Fruit fly (Drosophila melanogaster) whole organism, wandering third instar larva: ENCODE measurements around the gene Mvl.

Source experiments
- Abd-B ChIP-seq: fragments of >200 bp; optimal IDR thresholded peaks from 2 replicates; lab custom pipeline; 2017; ENCODE audit warnings: missing biosample characterization, missing genetic modification characterization
- CG32264 ChIP-seq: fragments of 200-800 bp; sonication (Bioruptor generic); optimal IDR thresholded peaks from 2 replicates; lab custom pipeline; 2016; ENCODE audit warnings: missing biosample characterization, missing genetic modification characterization
- CG9705 ChIP-seq: fragments of 200-800 bp; sonication (Bioruptor generic); optimal IDR thresholded peaks from 2 replicates; lab custom pipeline; 2018; ENCODE audit warnings: missing biosample characterization, mild to moderate bottlenecking, missing genetic modification characterization
- CrebA ChIP-seq: fragments of 200-800 bp; sonication (Bioruptor generic); optimal IDR thresholded peaks from 2 replicates; lab custom pipeline; 2016; ENCODE audit warnings: missing biosample characterization, mild to moderate bottlenecking, missing genetic modification characterization, borderline replicate concordance
- Dfd ChIP-seq: fragments of >200 bp; optimal IDR thresholded peaks from 2 replicates; lab custom pipeline; 2017; ENCODE audit warnings: missing biosample characterization, missing genetic modification characterization
- Dif ChIP-seq: fragments of 200-275, 200-300 bp; sonication (Bioruptor generic); optimal IDR thresholded peaks from 2 replicates; lab custom pipeline; 2018; ENCODE audit warnings: missing biosample characterization, missing genetic modification characterization; ENCODE audit not compliant: partially characterized antibody
- GATAd ChIP-seq: sonication (Bioruptor generic); optimal IDR thresholded peaks from 2 replicates; lab custom pipeline; 2016; ENCODE audit warnings: missing biosample characterization, missing genetic modification characterization
- HLH106 ChIP-seq: fragments of 200-800 bp; optimal IDR thresholded peaks from 3 replicates; lab custom pipeline; 2019; ENCODE audit warnings: missing biosample characterization, mild to moderate bottlenecking, missing genetic modification characterization, moderate library complexity
- Hr78 ChIP-seq: fragments of >200 bp; optimal IDR thresholded peaks from 2 replicates; lab custom pipeline; 2017; ENCODE audit warnings: missing biosample characterization, missing genetic modification characterization
- Jra ChIP-seq: sonication (Bioruptor generic); optimal IDR thresholded peaks from 2 replicates; lab custom pipeline; 2016; ENCODE audit warnings: missing biosample characterization, missing genetic modification characterization
- Mio ChIP-seq: sonication (Bioruptor generic); optimal IDR thresholded peaks from 2 replicates; lab custom pipeline; 2016; ENCODE audit warnings: missing biosample characterization, missing genetic modification characterization
- Myc ChIP-seq: fragments of >200 bp; optimal IDR thresholded peaks from 2 replicates; lab custom pipeline; 2017
- N ChIP-seq: fragments of >200 bp; optimal IDR thresholded peaks from 2 replicates; lab custom pipeline; 2018; ENCODE audit warnings: missing biosample characterization, missing external identifiers, missing genetic modification characterization
- Rel ChIP-seq, 2 experiments: fragments of 200-800 bp; sonication (Bioruptor generic) in 1 of 2; optimal IDR thresholded peaks; 2 replicates in 1 of 2; 3 replicates in 1 of 2; lab custom pipeline; 2016 to 2019; ENCODE audit warnings: mild to moderate bottlenecking in 2 of 2, missing biosample characterization in 2 of 2, missing genetic modification characterization in 2 of 2, moderate library complexity in 1 of 2
- Sp1 ChIP-seq: fragments of 200-800 bp; sonication (Bioruptor generic); optimal IDR thresholded peaks from 3 replicates; lab custom pipeline; 2019; ENCODE audit warnings: missing biosample characterization, mild to moderate bottlenecking, missing genetic modification characterization, moderate library complexity
- Vsx2 ChIP-seq: fragments of 200-300, 225-300 bp; sonication (Bioruptor generic); optimal IDR thresholded peaks from 2 replicates; lab custom pipeline; 2018; ENCODE audit warnings: missing biosample characterization, missing genetic modification characterization; ENCODE audit not compliant: partially characterized antibody
- br ChIP-seq: fragments of 200-800 bp; sonication (Bioruptor generic); optimal IDR thresholded peaks from 2 replicates; lab custom pipeline; 2016; ENCODE audit warnings: missing biosample characterization, missing genetic modification characterization
- brk ChIP-seq: fragments of 200-800 bp; sonication (Bioruptor generic); optimal IDR thresholded peaks from 2 replicates; lab custom pipeline; 2016; ENCODE audit warnings: missing biosample characterization, mild to moderate bottlenecking, missing genetic modification characterization
- dl ChIP-seq, 2 experiments: fragments of 175-275, 200-275 bp in 1 of 2; fragments of 200-275 bp in 1 of 2; sonication (Bioruptor generic); optimal IDR thresholded peaks; lab custom pipeline; 2018; ENCODE audit warnings: mild to moderate bottlenecking in 2 of 2, missing biosample characterization in 2 of 2, missing genetic modification characterization in 2 of 2, moderate library complexity in 2 of 2; ENCODE audit not compliant: partially characterized antibody in 2 of 2, insufficient read depth in 1 of 2
- dmrt93B ChIP-seq: fragments of 200-800 bp; sonication (Bioruptor generic); optimal IDR thresholded peaks from 2 replicates; lab custom pipeline; 2018; ENCODE audit warnings: missing biosample characterization, mild to moderate bottlenecking, missing genetic modification characterization
- dsf ChIP-seq: sonication (Bioruptor generic); optimal IDR thresholded peaks from 2 replicates; lab custom pipeline; 2016; ENCODE audit warnings: missing biosample characterization, missing genetic modification characterization, borderline replicate concordance
- ey ChIP-seq: fragments of 200-800 bp; sonication (Bioruptor generic); optimal IDR thresholded peaks from 2 replicates; lab custom pipeline; 2016; ENCODE audit warnings: missing biosample characterization, missing genetic modification characterization
- foxo ChIP-seq, 2 experiments: fragments of 200-800 bp; sonication (Bioruptor generic); optimal IDR thresholded peaks; 2 replicates in 1 of 2; 3 replicates in 1 of 2; lab custom pipeline; 2016 to 2017; ENCODE audit warnings: missing biosample characterization in 2 of 2, missing genetic modification characterization in 2 of 2
- fru ChIP-seq: fragments of 200-800 bp; sonication (Bioruptor generic); optimal IDR thresholded peaks from 3 replicates; lab custom pipeline; 2016; ENCODE audit warnings: missing biosample characterization, mild to moderate bottlenecking, missing genetic modification characterization
- h ChIP-seq: fragments of 200-800 bp; sonication (Bioruptor generic); optimal IDR thresholded peaks from 3 replicates; lab custom pipeline; 2016; ENCODE audit warnings: missing biosample characterization, mild to moderate bottlenecking, missing genetic modification characterization
- lola ChIP-seq: fragments of >200 bp; optimal IDR thresholded peaks from 2 replicates; lab custom pipeline; 2017; ENCODE audit warnings: missing biosample characterization, missing genetic modification characterization
- psq ChIP-seq: fragments of 200-800 bp; sonication (Bioruptor generic); optimal IDR thresholded peaks from 3 replicates; lab custom pipeline; 2017; ENCODE audit warnings: missing biosample characterization, mild to moderate bottlenecking, missing genetic modification characterization, moderate library complexity
- rgr ChIP-seq: fragments of 200-800 bp; sonication (Bioruptor generic); optimal IDR thresholded peaks from 3 replicates; lab custom pipeline; 2016; ENCODE audit warnings: missing biosample characterization, mild to moderate bottlenecking, missing genetic modification characterization
- sage ChIP-seq: fragments of 200-800 bp; sonication (Bioruptor generic); optimal IDR thresholded peaks from 2 replicates; lab custom pipeline; 2016; ENCODE audit warnings: missing biosample characterization, mild to moderate bottlenecking, missing genetic modification characterization
- sv ChIP-seq: fragments of 200-800 bp; sonication (Bioruptor generic); optimal IDR thresholded peaks from 3 replicates; lab custom pipeline; 2016; ENCODE audit warnings: missing biosample characterization, missing genetic modification characterization
- tai ChIP-seq: sonication (Bioruptor generic); optimal IDR thresholded peaks from 2 replicates; lab custom pipeline; 2016; ENCODE audit warnings: missing biosample characterization, missing genetic modification characterization
- usp ChIP-seq: fragments of >200 bp; optimal IDR thresholded peaks from 2 replicates; lab custom pipeline; 2017; ENCODE audit warnings: missing biosample characterization, missing genetic modification characterization
- woc ChIP-seq: sonication (Bioruptor generic); optimal IDR thresholded peaks from 2 replicates; lab custom pipeline; 2016; ENCODE audit warnings: missing biosample characterization, mild to moderate bottlenecking, missing genetic modification characterization

Mvl gene

DNA sequence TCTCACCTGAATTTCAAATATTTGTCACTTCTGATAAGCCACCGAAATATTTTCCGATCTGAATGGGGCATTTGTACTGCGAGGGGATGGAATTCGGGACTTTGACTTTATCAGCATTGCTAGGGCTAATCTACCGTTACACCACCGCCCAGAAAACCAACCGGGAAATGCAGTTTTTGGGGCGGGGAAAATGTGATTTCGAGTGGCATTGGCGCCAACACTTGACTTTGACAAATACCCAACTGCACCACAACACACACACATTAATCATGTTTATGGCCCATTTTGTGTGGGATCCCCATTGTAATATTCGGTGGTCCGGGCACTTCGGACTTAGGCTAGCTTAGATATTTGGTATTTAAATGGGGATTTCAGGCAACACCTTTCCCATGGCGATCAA is 18.4 kb upstream of the Mvl start:
- no peak for TF ChIP-seq lola (GFP tag; lab: Kevin White, UChicago)
- TF ChIP-seq GATAd (GFP tag; lab: Kevin White, UChicago), result no peak
- no peak for TF ChIP-seq fru (GFP tag; lab: Kevin White, UChicago)
- no peak for TF ChIP-seq Vsx2 (GFP tag; lab: Kevin White, UChicago)
- no peak for TF ChIP-seq Dif (GFP tag; lab: Kevin White, UChicago)
- TF ChIP-seq Myc (lab: Kevin White, UChicago), result no peak
- no peak for TF ChIP-seq usp (GFP tag; lab: Kevin White, UChicago)
- TF ChIP-seq CrebA (GFP tag; lab: Kevin White, UChicago), result no peak
- TF ChIP-seq Sp1, result no peak

DNA sequence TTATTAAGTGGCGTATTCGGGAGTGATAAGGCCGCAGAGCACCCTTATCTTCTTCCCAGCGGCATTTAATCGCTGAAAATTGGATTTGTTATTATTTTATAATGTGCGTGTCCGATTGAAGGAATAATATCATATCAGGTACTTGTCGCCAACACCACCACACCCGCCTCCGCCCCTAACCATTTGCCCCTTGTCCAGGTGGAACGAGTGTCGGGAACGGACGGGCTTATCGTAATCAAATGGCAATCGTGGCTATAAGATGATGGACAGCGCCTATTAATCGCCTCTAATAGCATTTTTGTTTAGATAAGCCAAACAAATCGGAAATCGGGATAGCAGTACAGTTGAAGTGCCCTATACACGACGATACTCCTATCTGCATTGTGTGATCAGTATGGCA is 17.6 kb upstream of the Mvl start:
- peak; percentile 34 for TF ChIP-seq h
- TF ChIP-seq sage, result no peak
- TF ChIP-seq br (GFP tag; lab: Kevin White, UChicago), result peak; percentile 17

DNA sequence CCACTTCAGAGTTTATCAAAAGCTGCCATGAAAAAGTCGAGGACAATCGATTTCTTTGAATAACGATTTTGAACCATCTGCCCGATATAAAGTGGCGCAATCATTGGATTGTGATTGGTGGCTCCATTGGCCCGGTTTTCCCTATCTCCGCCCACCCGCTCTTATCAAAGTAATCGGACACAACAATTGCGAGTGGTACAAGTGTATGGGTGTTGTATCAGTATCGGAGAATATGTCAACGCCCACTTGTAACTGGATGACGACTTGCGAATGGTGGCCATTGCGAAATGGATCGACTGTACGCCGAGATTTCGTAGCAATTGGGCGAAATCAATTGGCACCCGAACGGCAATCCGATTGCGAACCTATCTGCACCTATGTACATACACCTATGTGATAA is 17.0 kb upstream of the Mvl start:
- TF ChIP-seq Mio (GFP tag; lab: Kevin White, UChicago) (no peak), CG9705 (GFP tag; lab: Kevin White, UChicago) (no peak), Myc (lab: Kevin White, UChicago) (no peak), sage (no peak), dl (GFP tag; optimal IDR thresholded peaks at IDR 0.05; lab: Kevin White, UChicago; ENCODE audit: insufficient read depth in 1 of 2, partially characterized antibody in 2 of 2) (peak in 1 of 2 experiments; percentile 9), brk (GFP tag; lab: Kevin White, UChicago) (no peak)

DNA sequence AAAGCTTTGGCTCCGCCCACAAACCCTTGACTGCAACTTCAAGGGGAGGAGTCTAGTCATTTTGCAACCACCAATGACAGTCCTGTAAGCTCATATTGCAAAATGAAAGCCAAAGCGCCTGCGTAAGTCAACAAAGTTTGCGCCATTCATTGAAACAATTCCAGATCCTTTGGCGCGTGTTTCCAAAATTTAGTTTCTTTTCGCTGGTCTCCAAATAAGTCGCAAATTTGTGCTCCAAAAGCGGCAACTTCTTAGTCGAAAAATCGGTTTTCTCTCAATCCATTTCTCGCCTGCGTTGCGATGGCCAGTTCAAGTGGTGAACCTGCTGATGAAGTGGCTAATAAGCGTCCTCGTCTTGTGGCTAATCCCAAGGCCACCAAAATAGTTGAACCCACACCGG is 13.1 kb upstream of the Mvl start, which contains the start of gene dmrt93B:
TSS of gene dmrt93B (plus strand) at position 301 of the 400 bp plus-strand sequence.
- TF ChIP-seq Rel (GFP tag; optimal IDR thresholded peaks at IDR 0.05; lab: Kevin White, UChicago) (no peak), Rel (tag; optimal IDR thresholded peaks at IDR 0.05; lab: Kevin White, UChicago) (no peak), tai (GFP tag; lab: Kevin White, UChicago) (no peak), usp (GFP tag; lab: Kevin White, UChicago) (no peak), Dif (GFP tag; lab: Kevin White, UChicago) (no peak), ey (no peak), CG32264 (no peak), Jra (GFP tag; lab: Kevin White, UChicago) (no peak), Myc (lab: Kevin White, UChicago) (no peak), foxo (GFP tag; optimal IDR thresholded peaks at IDR 0.05; lab: Kevin White, UChicago) (no peak), lola (GFP tag; lab: Kevin White, UChicago) (no peak), Dfd (no peak), woc (GFP tag; lab: Kevin White, UChicago) (no peak), CrebA (GFP tag; lab: Kevin White, UChicago) (no peak), h (no peak), dmrt93B (GFP tag; lab: Kevin White, UChicago) (no peak), N (GFP tag; lab: Kevin White, UChicago) (no peak), Abd-B (GFP tag; lab: Kevin White, UChicago) (no peak), HLH106 (tag; lab: Kevin White, UChicago) (no peak)
- TF ChIP-seq, all 38 proteins: peak for 0

DNA sequence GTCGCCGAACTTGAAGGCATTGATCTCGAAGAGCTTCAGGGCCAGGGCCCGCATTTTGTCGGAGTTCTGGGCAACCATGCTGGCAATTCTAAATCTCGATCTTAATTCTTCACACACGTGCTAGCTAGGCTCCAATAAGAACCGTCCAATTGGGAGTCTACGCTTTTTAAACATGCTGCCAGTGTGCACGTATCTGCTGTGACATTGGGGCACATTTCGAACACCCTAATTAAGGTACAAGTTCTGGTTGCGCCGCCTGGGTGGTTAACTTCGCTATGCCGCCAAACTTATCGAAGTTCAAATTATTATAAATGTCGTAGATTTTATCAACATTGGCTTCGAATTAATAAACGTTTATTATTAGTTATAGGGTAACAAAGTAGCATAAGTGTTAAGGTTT is 12.5 kb upstream of the Mvl start, which contains the start of gene r-l:
TSS of gene r-l (minus strand) at position 179 of the 400 bp plus-strand sequence.
- TF ChIP-seq Myc (lab: Kevin White, UChicago) (peak; percentile 19), Dfd (no peak), Rel (GFP tag; optimal IDR thresholded peaks at IDR 0.05; lab: Kevin White, UChicago) (no peak), Rel (tag; optimal IDR thresholded peaks at IDR 0.05; lab: Kevin White, UChicago) (peak; percentile 53)

DNA sequence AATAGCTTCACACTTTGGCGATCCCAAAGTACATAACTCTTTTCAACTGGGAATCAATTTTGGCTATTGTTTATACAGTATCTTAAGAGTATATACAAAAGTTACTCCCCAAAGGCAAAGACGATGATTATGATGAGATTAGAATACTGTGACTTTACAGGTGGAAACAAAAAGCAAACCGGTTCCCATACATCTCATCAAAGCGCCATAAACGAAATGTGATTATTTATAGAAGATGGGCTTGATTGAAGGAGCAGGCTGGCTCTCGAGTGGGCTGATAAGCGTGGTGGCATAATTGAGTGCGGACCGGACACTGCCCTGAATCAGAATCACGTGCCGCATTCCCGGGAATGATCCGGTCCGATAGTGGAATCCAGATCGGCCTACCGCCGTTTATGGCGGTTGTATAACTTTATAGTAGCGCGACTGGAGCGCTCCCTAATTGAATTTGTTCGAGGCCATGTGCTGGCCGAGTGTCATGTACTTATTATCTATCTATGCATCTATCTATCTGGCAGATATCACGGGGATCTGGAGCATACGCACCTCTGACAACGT is 11.4 kb upstream of the Mvl start:
- TF ChIP-seq dl (GFP tag; optimal IDR thresholded peaks at IDR 0.05; lab: Kevin White, UChicago; ENCODE audit: insufficient read depth in 1 of 2, partially characterized antibody in 2 of 2) (no peak), dmrt93B (GFP tag; lab: Kevin White, UChicago) (no peak), CG9705 (GFP tag; lab: Kevin White, UChicago) (no peak), sv (no peak), psq (GFP tag; lab: Kevin White, UChicago) (no peak), dsf (no peak), Abd-B (GFP tag; lab: Kevin White, UChicago) (no peak), h (no peak), N (GFP tag; lab: Kevin White, UChicago) (no peak), CrebA (GFP tag; lab: Kevin White, UChicago) (no peak), ey (no peak), rgr (GFP tag; lab: Kevin White, UChicago) (no peak), tai (GFP tag; lab: Kevin White, UChicago) (no peak), Vsx2 (GFP tag; lab: Kevin White, UChicago) (no peak), Dfd (no peak), Mio (GFP tag; lab: Kevin White, UChicago) (no peak), Hr78 (GFP tag; lab: Kevin White, UChicago) (no peak), foxo (GFP tag; optimal IDR thresholded peaks at IDR 0.05; lab: Kevin White, UChicago) (no peak), HLH106 (tag; lab: Kevin White, UChicago) (no peak), usp (GFP tag; lab: Kevin White, UChicago) (no peak)
